Fruit fly (Drosophila melanogaster) Kc167 (cell line): ENCODE results near the gene CG6638.

Source experiments
- Myc ChIP-seq: fragments of >200 bp; optimal IDR thresholded peaks from 2 replicates; lab custom pipeline; 2017; ENCODE audit warnings: missing external identifiers
- Sin3A ChIP-seq: fragments of >200 bp; optimal IDR thresholded peaks from 2 replicates; lab custom pipeline; 2018; ENCODE audit warnings: missing external identifiers
- h ChIP-seq: fragments of >200 bp; optimal IDR thresholded peaks from 3 replicates; lab custom pipeline; 2018; ENCODE audit warnings: missing external identifiers
- insv ChIP-seq: fragments of >200 bp; optimal IDR thresholded peaks from 3 replicates; lab custom pipeline; 2018; ENCODE audit warnings: missing external identifiers
- psq ChIP-seq: fragments of >200 bp; optimal IDR thresholded peaks from 2 replicates; lab custom pipeline; 2017; ENCODE audit warnings: missing external identifiers
- ttk ChIP-seq: sonication (Bioruptor generic); optimal IDR thresholded peaks from 2 replicates; lab custom pipeline; 2017; ENCODE audit warnings: missing external identifiers

CG6638 gene

dm6 chr3L:8580780-8581179, 4.9 kb upstream of the CG6638 start:
- no peak for TF ChIP-seq ttk (lab: Kevin White, UChicago)
- no peak for TF ChIP-seq h (lab: Kevin White, UChicago)
- no peak for TF ChIP-seq Myc
- TF ChIP-seq Sin3A = no peak
- no peak for TF ChIP-seq insv (lab: Kevin White, UChicago)
- TF ChIP-seq psq (lab: Kevin White, UChicago) = no peak

- TF ChIP-seq psq (lab: Kevin White, UChicago) (no peak), Myc (no peak), h (lab: Kevin White, UChicago) (no peak), ttk (lab: Kevin White, UChicago) (no peak), insv (lab: Kevin White, UChicago) (no peak), Sin3A (no peak)
Observed at dm6 chr3L:8579513-8579912, 3.6 kb upstream of the CG6638 start.

- TF ChIP-seq Sin3A (no peak), insv (lab: Kevin White, UChicago) (no peak), psq (lab: Kevin White, UChicago) (no peak), ttk (lab: Kevin White, UChicago) (no peak), h (lab: Kevin White, UChicago) (no peak)
Observed at dm6 chr3L:8578470-8578869, 2.6 kb upstream of the CG6638 start.

- no peak for TF ChIP-seq h (lab: Kevin White, UChicago)
- TF ChIP-seq psq (lab: Kevin White, UChicago) = no peak
- no peak for TF ChIP-seq Sin3A
- TF ChIP-seq insv (lab: Kevin White, UChicago) = no peak
- TF ChIP-seq Myc = no peak
- no peak for TF ChIP-seq ttk (lab: Kevin White, UChicago)
Observed at dm6 chr3L:8560637-8561036, 15.2 kb downstream of the CG6638 start.

dm6 chr3L:8559754-8560328, 16.0 kb downstream of the CG6638 start:
- no peak for TF ChIP-seq ttk (lab: Kevin White, UChicago)
- TF ChIP-seq psq (lab: Kevin White, UChicago) = no peak
- TF ChIP-seq Sin3A = no peak
- TF ChIP-seq insv (lab: Kevin White, UChicago) = no peak
- no peak for TF ChIP-seq Myc
- TF ChIP-seq h (lab: Kevin White, UChicago) = no peak

- TF ChIP-seq psq (lab: Kevin White, UChicago) (no peak), Sin3A (no peak), Myc (no peak), insv (lab: Kevin White, UChicago) (no peak), ttk (lab: Kevin White, UChicago) (no peak), h (lab: Kevin White, UChicago) (no peak)
Observed at dm6 chr3L:8557018-8557417, 18.9 kb downstream of the CG6638 start.

- TF ChIP-seq ttk (lab: Kevin White, UChicago) (no peak), h (lab: Kevin White, UChicago) (no peak), Myc (no peak), Sin3A (no peak), psq (lab: Kevin White, UChicago) (no peak), insv (lab: Kevin White, UChicago) (no peak)
Observed at dm6 chr3L:8554024-8554642, 21.7 kb downstream of the CG6638 start.

- TF ChIP-seq h (lab: Kevin White, UChicago) (no peak), Myc (no peak), insv (lab: Kevin White, UChicago) (no peak), ttk (lab: Kevin White, UChicago) (no peak), psq (lab: Kevin White, UChicago) (no peak)
Observed at dm6 chr3L:8553125-8553524, 22.8 kb downstream of the CG6638 start.

- TF ChIP-seq Myc = no peak
- TF ChIP-seq Sin3A = no peak
- no peak for TF ChIP-seq psq (lab: Kevin White, UChicago)
- TF ChIP-seq h (lab: Kevin White, UChicago) = no peak
- no peak for TF ChIP-seq ttk (lab: Kevin White, UChicago)
- no peak for TF ChIP-seq insv (lab: Kevin White, UChicago)
Observed at dm6 chr3L:8550836-8551235, 25.0 kb downstream of the CG6638 start.

- TF ChIP-seq h (lab: Kevin White, UChicago) (no peak), Myc (no peak), psq (lab: Kevin White, UChicago) (no peak), insv (lab: Kevin White, UChicago) (no peak), Sin3A (no peak), ttk (lab: Kevin White, UChicago) (no peak)
Observed at dm6 chr3L:8549183-8549890, 26.5 kb downstream of the CG6638 start.

- no peak for TF ChIP-seq psq (lab: Kevin White, UChicago)
- TF ChIP-seq h (lab: Kevin White, UChicago) = no peak
- no peak for TF ChIP-seq ttk (lab: Kevin White, UChicago)
- no peak for TF ChIP-seq Myc
- no peak for TF ChIP-seq insv (lab: Kevin White, UChicago)
- TF ChIP-seq Sin3A = no peak
Observed at dm6 chr3L:8547104-8547523, 28.8 kb downstream of the CG6638 start.

dm6 chr3L:8546355-8546771, 29.5 kb downstream of the CG6638 start:
- TF ChIP-seq ttk (lab: Kevin White, UChicago) = no peak
- no peak for TF ChIP-seq psq (lab: Kevin White, UChicago)
- TF ChIP-seq Sin3A = no peak
- TF ChIP-seq insv (lab: Kevin White, UChicago) = no peak
